Worm (Caenorhabditis elegans) whole organism, mixed stage, embryonic: ENCODE results near the gene W03C9.5.

Source experiments
- M03D4.4 ChIP-seq: sonication (generic microtip); optimal IDR thresholded peaks from 2 replicates; lab custom pipeline; 2017; ENCODE audit warnings: mild to moderate bottlenecking, missing genetic modification characterization, missing compliant biosample characterization
- blmp-1 ChIP-seq: fragments of 150-350 bp; optimal IDR thresholded peaks from 2 replicates; lab custom pipeline; 2014; ENCODE audit warnings: missing biosample characterization, missing genetic modification characterization
- ceh-39 ChIP-seq: fragments of 150-350 bp; optimal IDR thresholded peaks from 2 replicates; lab custom pipeline; 2014; ENCODE audit warnings: missing biosample characterization, missing genetic modification characterization
- ceh-43 ChIP-seq: fragments of 200-800 bp; sonication (Bioruptor generic); optimal IDR thresholded peaks from 2 replicates; lab custom pipeline; 2018; ENCODE audit warnings: mild to moderate bottlenecking, missing genetic modification characterization, moderate library complexity, missing compliant biosample characterization
- ceh-83 ChIP-seq: fragments of 200-800 bp; sonication (Bioruptor generic); optimal IDR thresholded peaks from 2 replicates; lab custom pipeline; 2018; ENCODE audit warnings: mild to moderate bottlenecking, missing genetic modification characterization, missing compliant biosample characterization
- ces-1 ChIP-seq: fragments of 150-350 bp; optimal IDR thresholded peaks from 2 replicates; lab custom pipeline; 2014; ENCODE audit warnings: missing biosample characterization, missing genetic modification reagents, missing genetic modification characterization
- hlh-1 ChIP-seq: fragments of 150-350 bp; optimal IDR thresholded peaks from 2 replicates; lab custom pipeline; 2014; ENCODE audit warnings: missing biosample characterization, missing genetic modification reagents, missing genetic modification characterization
- lin-32 ChIP-seq: fragments of 200-800 bp; sonication (Bioruptor generic); optimal IDR thresholded peaks from 2 replicates; lab custom pipeline; 2018; ENCODE audit warnings: mild to moderate bottlenecking, missing genetic modification characterization, missing compliant biosample characterization
- lsy-2 ChIP-seq: fragments of 150-350 bp; optimal IDR thresholded peaks from 2 replicates; lab custom pipeline; 2014; ENCODE audit warnings: missing biosample characterization, missing genetic modification characterization
- mab-5 ChIP-seq: fragments of 150-350 bp; optimal IDR thresholded peaks from 2 replicates; lab custom pipeline; 2014; ENCODE audit warnings: missing biosample characterization, missing genetic modification characterization
- mep-1 ChIP-seq: fragments of 150-350 bp; optimal IDR thresholded peaks from 2 replicates; lab custom pipeline; 2017; ENCODE audit warnings: missing biosample characterization, missing genetic modification reagents, missing genetic modification characterization, inconsistent platforms
- nhr-237 ChIP-seq: fragments of 150-350 bp; optimal IDR thresholded peaks from 2 replicates; lab custom pipeline; 2014; ENCODE audit warnings: missing biosample characterization, missing genetic modification characterization
- nhr-76 ChIP-seq: sonication (generic microtip); optimal IDR thresholded peaks from 2 replicates; lab custom pipeline; 2017; ENCODE audit warnings: missing biosample characterization, missing genetic modification characterization
- sptf-1 ChIP-seq: sonication (generic microtip); optimal IDR thresholded peaks from 2 replicates; lab custom pipeline; 2017; ENCODE audit warnings: mild to moderate bottlenecking, missing genetic modification characterization, moderate library complexity, missing compliant biosample characterization
- tbx-8 ChIP-seq: fragments of 200-800 bp; sonication (Bioruptor generic); optimal IDR thresholded peaks from 2 replicates; lab custom pipeline; 2018; ENCODE audit warnings: mild to moderate bottlenecking, missing genetic modification characterization, moderate library complexity, missing compliant biosample characterization
- unc-120 ChIP-seq: sonication (generic microtip); optimal IDR thresholded peaks from 2 replicates; lab custom pipeline; 2017; ENCODE audit warnings: missing genetic modification characterization, missing compliant biosample characterization; ENCODE audit not compliant: poor library complexity, severe bottlenecking
- ztf-11 ChIP-seq: fragments of 150-350 bp; optimal IDR thresholded peaks from 2 replicates; lab custom pipeline; 2014; ENCODE audit warnings: missing biosample characterization, missing genetic modification characterization

Gene W03C9.5

DNA sequence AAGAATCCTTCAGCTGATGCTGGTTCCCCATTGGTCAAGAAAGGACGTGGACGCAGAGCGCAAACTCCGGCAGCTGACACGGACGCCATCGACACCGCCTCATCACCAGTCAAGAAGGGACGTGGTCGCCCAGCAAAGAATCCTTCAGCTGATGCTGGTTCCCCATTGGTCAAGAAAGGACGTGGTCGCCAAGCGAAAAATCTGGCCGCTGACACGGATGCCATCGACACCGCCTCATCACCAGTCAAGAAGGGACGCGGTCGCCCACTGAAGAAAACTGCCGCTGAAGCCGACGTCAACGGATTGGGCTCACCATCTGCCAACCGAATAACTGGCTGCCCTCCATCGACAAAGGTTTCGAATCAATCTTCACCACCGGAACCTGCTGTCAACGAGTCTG, 50.4 kb downstream of the W03C9.5 start:
- no peak for TF ChIP-seq tbx-8 (GFP tag; lab: Kevin White, UChicago)
- TF ChIP-seq lsy-2 (tag; lab: Kevin White, UChicago): no peak
- TF ChIP-seq nhr-237 (tag; lab: Kevin White, UChicago): no peak
- TF ChIP-seq lin-32 (GFP tag; lab: Kevin White, UChicago): no peak
- TF ChIP-seq M03D4.4 (tag; lab: Kevin White, UChicago): no peak
- TF ChIP-seq mab-5 (tag; lab: Kevin White, UChicago): no peak
- no peak for TF ChIP-seq ces-1 (GFP tag; lab: Kevin White, UChicago)
- TF ChIP-seq nhr-76 (tag; lab: Kevin White, UChicago): no peak
- no peak for TF ChIP-seq blmp-1 (tag; lab: Kevin White, UChicago)
- no peak for TF ChIP-seq ztf-11
- no peak for TF ChIP-seq mep-1 (tag; lab: Kevin White, UChicago)
- no peak for TF ChIP-seq unc-120 (tag; lab: Kevin White, UChicago)
- TF ChIP-seq sptf-1: no peak
- no peak for TF ChIP-seq hlh-1 (tag; lab: Kevin White, UChicago)
- no peak for TF ChIP-seq ceh-83
- no peak for TF ChIP-seq ceh-43 (GFP tag; lab: Kevin White, UChicago)
- TF ChIP-seq ceh-39 (tag; lab: Kevin White, UChicago): no peak
